Worm (Caenorhabditis elegans) whole organism, L4/young adult: ENCODE results near the gene C53A3.1.
A peak's percentile ranks its signal among the peaks of the same experiment; 100 is the strongest.

Experiments
- W03F9.2 ChIP-seq: fragments of 150-350 bp; optimal IDR thresholded peaks from 2 replicates; lab custom pipeline; 2014; ENCODE audit warnings: missing biosample characterization, missing genetic modification characterization
- dao-5 ChIP-seq: sonication (generic microtip); optimal IDR thresholded peaks from 2 replicates; lab custom pipeline; 2016; ENCODE audit warnings: missing genotype, missing genetic modification characterization, moderate library complexity, missing compliant biosample characterization

ce11 chrV:5717237-5717935, 42.6 kb downstream of the C53A3.1 start, which contains the start of gene rga-3:
- no peak for TF ChIP-seq dao-5
- TF ChIP-seq W03F9.2 (tag; lab: Kevin White, UChicago) = peak; percentile 66
